Worm (Caenorhabditis elegans) whole organism, mixed stage, embryonic: ENCODE results near the gene nlp-7.

Experiments
- M03D4.4 ChIP-seq: sonication (generic microtip); optimal IDR thresholded peaks from 2 replicates; lab custom pipeline; 2017; ENCODE audit warnings: mild to moderate bottlenecking, missing genetic modification characterization, missing compliant biosample characterization
- bed-3 ChIP-seq: fragments of 200-800 bp; sonication (Bioruptor generic); optimal IDR thresholded peaks from 3 replicates; lab custom pipeline; 2018; ENCODE audit warnings: mild to moderate bottlenecking, missing genetic modification characterization, moderate library complexity, missing compliant biosample characterization
- blmp-1 ChIP-seq: fragments of 150-350 bp; optimal IDR thresholded peaks from 2 replicates; lab custom pipeline; 2014; ENCODE audit warnings: missing biosample characterization, missing genetic modification characterization
- ceh-39 ChIP-seq: fragments of 150-350 bp; optimal IDR thresholded peaks from 2 replicates; lab custom pipeline; 2014; ENCODE audit warnings: missing biosample characterization, missing genetic modification characterization
- ceh-43 ChIP-seq: fragments of 200-800 bp; sonication (Bioruptor generic); optimal IDR thresholded peaks from 2 replicates; lab custom pipeline; 2018; ENCODE audit warnings: mild to moderate bottlenecking, missing genetic modification characterization, moderate library complexity, missing compliant biosample characterization
- ces-1 ChIP-seq: fragments of 150-350 bp; optimal IDR thresholded peaks from 2 replicates; lab custom pipeline; 2014; ENCODE audit warnings: missing biosample characterization, missing genetic modification reagents, missing genetic modification characterization
- cnd-1 ChIP-seq: fragments of 200-800 bp; sonication (Bioruptor generic); optimal IDR thresholded peaks from 2 replicates; lab custom pipeline; 2018; ENCODE audit warnings: mild to moderate bottlenecking, missing genetic modification characterization, missing compliant biosample characterization
- drap-1 ChIP-seq: fragments of 200-800 bp; sonication (Bioruptor generic); optimal IDR thresholded peaks from 3 replicates; lab custom pipeline; 2018; ENCODE audit warnings: mild to moderate bottlenecking, missing genetic modification characterization, missing compliant biosample characterization
- elt-1 ChIP-seq: sonication (generic microtip); optimal IDR thresholded peaks from 2 replicates; lab custom pipeline; 2017; ENCODE audit warnings: missing genetic modification characterization, mild to moderate bottlenecking, missing compliant biosample characterization, antibody characterized with exemption, moderate library complexity, borderline replicate concordance; ENCODE audit not compliant: insufficient read depth
- elt-3 ChIP-seq: fragments of 150-350 bp; optimal IDR thresholded peaks from 2 replicates; lab custom pipeline; 2014; ENCODE audit warnings: missing biosample characterization, missing genetic modification characterization
- flh-1 ChIP-seq: fragments of 200-800 bp; sonication (Bioruptor generic); optimal IDR thresholded peaks from 2 replicates; lab custom pipeline; 2018; ENCODE audit warnings: mild to moderate bottlenecking, missing genetic modification characterization, moderate library complexity, missing compliant biosample characterization
- ham-2 ChIP-seq: fragments of 200-800 bp; sonication (Bioruptor generic); optimal IDR thresholded peaks from 2 replicates; lab custom pipeline; 2018; ENCODE audit warnings: mild to moderate bottlenecking, missing genetic modification characterization, missing compliant biosample characterization
- hlh-1 ChIP-seq: fragments of 150-350 bp; optimal IDR thresholded peaks from 2 replicates; lab custom pipeline; 2014; ENCODE audit warnings: missing biosample characterization, missing genetic modification reagents, missing genetic modification characterization
- lin-13 ChIP-seq: fragments of 150-350 bp; optimal IDR thresholded peaks from 2 replicates; lab custom pipeline; 2014; ENCODE audit warnings: missing biosample characterization, missing genetic modification characterization
- lin-32 ChIP-seq: fragments of 200-800 bp; sonication (Bioruptor generic); optimal IDR thresholded peaks from 2 replicates; lab custom pipeline; 2018; ENCODE audit warnings: mild to moderate bottlenecking, missing genetic modification characterization, missing compliant biosample characterization
- lsy-2 ChIP-seq: fragments of 150-350 bp; optimal IDR thresholded peaks from 2 replicates; lab custom pipeline; 2014; ENCODE audit warnings: missing biosample characterization, missing genetic modification characterization
- mab-5 ChIP-seq: fragments of 150-350 bp; optimal IDR thresholded peaks from 2 replicates; lab custom pipeline; 2014; ENCODE audit warnings: missing biosample characterization, missing genetic modification characterization
- mep-1 ChIP-seq: fragments of 150-350 bp; optimal IDR thresholded peaks from 2 replicates; lab custom pipeline; 2017; ENCODE audit warnings: missing biosample characterization, missing genetic modification reagents, missing genetic modification characterization, inconsistent platforms
- mls-2 ChIP-seq: sonication (generic microtip); optimal IDR thresholded peaks from 2 replicates; lab custom pipeline; 2016; ENCODE audit warnings: mild to moderate bottlenecking, missing genetic modification characterization, moderate library complexity, missing compliant biosample characterization
- nhr-12 ChIP-seq: fragments of 150-350 bp; optimal IDR thresholded peaks from 2 replicates; lab custom pipeline; 2014; ENCODE audit warnings: missing biosample characterization, missing genetic modification characterization
- nhr-2 ChIP-seq: fragments of 150-350 bp; optimal IDR thresholded peaks from 2 replicates; lab custom pipeline; 2014; ENCODE audit warnings: missing biosample characterization, missing genetic modification characterization
- nhr-237 ChIP-seq: fragments of 150-350 bp; optimal IDR thresholded peaks from 2 replicates; lab custom pipeline; 2014; ENCODE audit warnings: missing biosample characterization, missing genetic modification characterization
- nhr-28 ChIP-seq: fragments of 150-350 bp; optimal IDR thresholded peaks from 2 replicates; lab custom pipeline; 2014; ENCODE audit warnings: missing biosample characterization, missing genetic modification characterization
- nhr-76 ChIP-seq: sonication (generic microtip); optimal IDR thresholded peaks from 2 replicates; lab custom pipeline; 2017; ENCODE audit warnings: missing biosample characterization, missing genetic modification characterization
- pha-4 ChIP-seq: fragments of 150-350 bp; optimal IDR thresholded peaks from 2 replicates; lab custom pipeline; 2018; ENCODE audit warnings: missing biosample characterization, missing genetic modification reagents, missing genetic modification characterization
- sptf-1 ChIP-seq: sonication (generic microtip); optimal IDR thresholded peaks from 2 replicates; lab custom pipeline; 2017; ENCODE audit warnings: mild to moderate bottlenecking, missing genetic modification characterization, moderate library complexity, missing compliant biosample characterization
- tbx-8 ChIP-seq: fragments of 200-800 bp; sonication (Bioruptor generic); optimal IDR thresholded peaks from 2 replicates; lab custom pipeline; 2018; ENCODE audit warnings: mild to moderate bottlenecking, missing genetic modification characterization, moderate library complexity, missing compliant biosample characterization
- unc-120 ChIP-seq: sonication (generic microtip); optimal IDR thresholded peaks from 2 replicates; lab custom pipeline; 2017; ENCODE audit warnings: missing genetic modification characterization, missing compliant biosample characterization; ENCODE audit not compliant: poor library complexity, severe bottlenecking
- unc-39 ChIP-seq: fragments of 150-350 bp; optimal IDR thresholded peaks from 2 replicates; lab custom pipeline; 2014; ENCODE audit warnings: missing biosample characterization, missing genetic modification characterization
- unc-62 ChIP-seq: fragments of 150-350 bp; optimal IDR thresholded peaks from 2 replicates; lab custom pipeline; 2014; ENCODE audit warnings: missing biosample characterization, missing genetic modification reagents, missing genetic modification characterization
- zip-8 ChIP-seq: fragments of 150-350 bp; optimal IDR thresholded peaks from 2 replicates; lab custom pipeline; 2014; ENCODE audit warnings: missing biosample characterization, missing genetic modification characterization
- ztf-11 ChIP-seq: fragments of 150-350 bp; optimal IDR thresholded peaks from 2 replicates; lab custom pipeline; 2014; ENCODE audit warnings: missing biosample characterization, missing genetic modification characterization

The nlp-7 gene

DNA sequence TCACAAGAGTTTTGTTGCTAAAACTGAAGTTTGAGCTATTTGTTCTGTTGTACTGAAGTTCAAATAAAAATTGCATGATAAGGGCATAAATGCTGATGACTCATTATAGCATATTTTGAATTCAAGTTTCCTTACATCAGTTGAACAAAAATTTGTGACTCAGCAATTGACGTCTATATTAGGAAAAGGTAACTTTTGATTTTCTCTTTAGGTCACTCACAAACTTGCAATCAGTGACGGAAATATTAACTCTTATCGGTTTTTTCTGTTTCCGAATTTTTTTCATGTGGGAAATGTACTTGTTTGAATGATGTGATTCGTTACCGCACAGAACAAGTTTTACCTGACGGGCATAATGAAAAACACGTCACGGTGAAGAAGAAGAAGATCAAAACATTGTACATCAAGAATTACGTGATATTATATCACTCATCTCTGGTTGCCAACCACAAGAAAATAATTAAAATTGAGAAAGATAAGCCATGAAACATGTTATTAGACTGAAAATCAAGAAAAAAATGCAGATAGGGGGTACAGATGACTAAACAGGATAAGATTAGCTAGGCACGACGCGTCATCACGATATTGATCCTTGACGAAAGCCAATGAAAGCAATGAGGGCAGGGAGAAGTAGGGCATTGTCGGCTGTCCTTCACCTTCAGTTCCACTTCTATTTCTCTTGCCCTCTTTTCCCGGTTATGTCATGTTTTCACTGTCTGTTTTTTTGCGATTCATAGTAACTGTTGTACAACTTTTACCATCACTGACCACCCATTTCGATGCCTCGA is 29.1 kb upstream of the nlp-7 start:
- TF ChIP-seq ham-2 (peak; percentile 43), lin-32 (no peak), ceh-39 (tag; lab: Kevin White, UChicago) (no peak)

DNA sequence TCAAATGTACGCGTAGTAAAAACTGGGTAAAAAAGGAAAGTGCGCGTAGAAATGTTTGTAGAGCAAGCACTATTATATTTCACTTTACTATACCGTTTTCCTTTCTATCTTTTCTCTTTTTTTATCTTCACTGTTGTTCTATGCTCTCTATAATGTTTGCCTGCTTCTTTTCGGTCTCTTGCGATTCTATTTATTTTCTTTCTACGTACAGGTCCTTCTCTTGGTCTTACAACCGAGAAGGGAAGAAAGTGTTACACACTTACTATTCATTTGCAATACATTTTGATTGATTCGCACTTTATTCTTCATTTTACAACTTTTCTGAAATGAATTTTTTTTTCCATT is 28.6 kb upstream of the nlp-7 start:
- TF ChIP-seq unc-120 (tag; lab: Kevin White, UChicago) (no peak), drap-1 (GFP tag; lab: Kevin White, UChicago) (no peak), nhr-28 (tag; lab: Kevin White, UChicago) (no peak), ceh-43 (GFP tag; lab: Kevin White, UChicago) (no peak), lin-32 (no peak), ces-1 (no peak), blmp-1 (tag; lab: Kevin White, UChicago) (no peak), nhr-12 (tag; lab: Kevin White, UChicago) (no peak), ham-2 (no peak), hlh-1 (tag; lab: Kevin White, UChicago) (no peak), nhr-237 (tag; lab: Kevin White, UChicago) (no peak)

DNA sequence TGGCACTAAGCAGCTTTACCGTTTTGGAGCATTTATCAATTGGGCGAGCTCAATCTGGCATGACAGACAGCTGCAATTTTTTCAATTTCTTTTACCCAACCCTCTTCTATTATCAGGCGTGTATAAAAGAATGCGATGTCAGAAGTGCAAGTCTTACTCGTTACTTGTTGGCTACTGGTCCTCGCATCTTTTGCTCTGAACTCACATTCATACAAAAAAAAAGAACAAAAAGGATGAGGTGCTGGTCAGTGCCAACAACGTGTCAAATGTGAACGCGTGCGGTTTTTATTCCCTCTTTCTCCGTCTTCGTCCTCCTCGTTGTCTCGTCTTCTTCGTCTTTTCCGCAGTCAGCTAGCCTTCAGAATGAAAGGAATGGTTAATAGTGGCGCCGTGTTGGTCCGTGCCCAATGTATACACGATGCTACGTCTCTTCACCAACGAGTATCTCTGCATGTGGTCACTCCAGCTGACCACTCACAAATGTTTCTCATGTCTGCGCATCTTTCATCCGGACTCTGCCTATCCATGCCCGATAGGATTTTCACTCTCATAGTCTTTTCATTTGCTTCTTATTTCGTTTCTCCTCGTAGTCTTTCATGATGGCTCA is 27.1 kb upstream of the nlp-7 start:
- TF ChIP-seq lin-13 (no peak), zip-8 (no peak), elt-1 (no peak), M03D4.4 (no peak), cnd-1 (tag; lab: Kevin White, UChicago) (peak; percentile 10), elt-3 (no peak), ham-2 (peak; percentile 11), ceh-39 (tag; lab: Kevin White, UChicago) (no peak), ces-1 (peak; percentile 46), pha-4 (tag; lab: Kevin White, UChicago) (no peak), unc-62 (GFP tag; lab: Kevin White, UChicago) (peak; percentile 65), unc-39 (tag; lab: Kevin White, UChicago) (no peak), ceh-43 (GFP tag; lab: Kevin White, UChicago) (no peak), ztf-11 (tag; lab: Kevin White, UChicago) (no peak), nhr-76 (tag; lab: Kevin White, UChicago) (no peak), lsy-2 (tag; lab: Kevin White, UChicago) (peak; percentile 17), nhr-12 (tag; lab: Kevin White, UChicago) (no peak), sptf-1 (peak; percentile 36), drap-1 (GFP tag; lab: Kevin White, UChicago) (no peak), flh-1 (GFP tag; lab: Kevin White, UChicago) (no peak), unc-120 (tag; lab: Kevin White, UChicago) (peak; percentile 48), mab-5 (tag; lab: Kevin White, UChicago) (no peak), blmp-1 (tag; lab: Kevin White, UChicago) (no peak), tbx-8 (GFP tag; lab: Kevin White, UChicago) (no peak), hlh-1 (tag; lab: Kevin White, UChicago) (peak; percentile 28), mls-2 (peak; percentile 15), nhr-28 (tag; lab: Kevin White, UChicago) (no peak), nhr-2 (tag; lab: Kevin White, UChicago) (no peak), mep-1 (no peak), lin-32 (no peak)

DNA sequence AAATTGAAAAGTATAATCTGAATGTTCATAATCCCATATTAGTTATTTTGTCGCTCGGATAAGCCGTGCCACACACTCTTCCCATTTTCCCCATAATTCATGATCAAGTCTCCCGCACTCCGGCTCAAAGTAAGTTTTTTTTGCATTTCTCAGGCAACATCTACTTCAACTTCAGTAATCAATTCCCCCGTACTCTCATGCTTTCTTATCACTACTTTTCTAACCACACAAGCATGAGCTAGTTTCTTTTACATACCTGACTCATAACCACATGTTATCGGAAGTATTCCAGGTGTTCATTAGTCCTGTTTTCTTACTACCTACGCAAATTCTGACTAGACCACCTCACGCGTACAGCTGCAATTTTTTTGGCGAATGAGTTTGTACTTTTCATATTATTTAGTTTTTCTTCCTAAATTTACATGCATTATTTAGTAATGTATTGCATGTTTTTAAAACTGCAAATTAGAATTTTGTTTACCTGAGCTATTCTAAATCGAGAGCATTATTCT is 26.4 kb upstream of the nlp-7 start:
- TF ChIP-seq mep-1, result no peak

DNA sequence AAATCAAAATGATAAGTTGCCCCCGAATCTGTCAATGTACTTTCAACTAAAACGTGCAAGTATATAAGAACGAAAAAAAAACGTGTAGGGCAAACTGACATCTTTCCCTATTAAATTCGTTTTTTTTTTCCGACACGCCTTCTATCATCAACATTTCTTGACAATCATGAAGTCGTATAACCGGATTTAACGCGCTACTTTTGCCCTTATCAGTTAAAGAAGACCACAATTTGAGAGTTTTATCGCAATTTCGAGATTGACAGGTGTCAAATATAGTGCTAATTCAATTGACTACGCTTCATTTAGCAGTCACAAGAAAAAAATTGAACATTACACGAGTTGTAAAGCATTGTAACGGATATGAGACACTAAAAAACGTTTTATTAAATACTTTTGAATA is 25.8 kb upstream of the nlp-7 start:
- no peak for TF ChIP-seq mls-2
- TF ChIP-seq ces-1, result no peak
- TF ChIP-seq blmp-1 (tag; lab: Kevin White, UChicago), result no peak
- TF ChIP-seq cnd-1 (tag; lab: Kevin White, UChicago), result no peak
- no peak for TF ChIP-seq bed-3 (GFP tag; lab: Kevin White, UChicago)
- TF ChIP-seq lin-32, result no peak
- TF ChIP-seq zip-8, result no peak
- no peak for TF ChIP-seq drap-1 (GFP tag; lab: Kevin White, UChicago)
- no peak for TF ChIP-seq nhr-237 (tag; lab: Kevin White, UChicago)
- no peak for TF ChIP-seq nhr-2 (tag; lab: Kevin White, UChicago)
- TF ChIP-seq ceh-39 (tag; lab: Kevin White, UChicago), result no peak
- no peak for TF ChIP-seq nhr-28 (tag; lab: Kevin White, UChicago)
